1 fruit fly cellular context compared by ENCODE assay signal in the genomic region with DNA sequence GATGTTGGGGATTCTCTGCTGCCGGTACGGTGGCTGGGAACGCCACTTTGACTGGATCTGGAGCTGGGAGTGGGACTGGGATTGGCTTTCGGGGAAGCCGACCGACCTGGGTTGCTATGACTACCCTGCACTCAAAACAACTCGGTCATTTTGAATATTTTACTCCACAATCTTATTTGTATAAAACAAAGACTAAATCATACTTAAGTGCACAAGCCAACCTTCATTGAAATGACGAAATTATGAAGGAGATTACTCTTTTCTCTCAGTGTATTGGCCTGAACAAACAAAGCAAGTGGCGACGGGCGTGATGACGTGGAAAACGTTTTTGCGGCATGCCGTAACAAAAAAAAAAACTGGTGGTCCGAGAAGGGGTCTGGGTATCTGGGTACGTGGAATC.
TF ChIP-seq lines count a peak whose summit lies in the region.

No protein-coding gene starts in this region.

TF ChIP-seq in whole organism, embryonic, 481 proteins besides CTCF, POLR2A, EP300 and RAD21 (continued from another document):
- no peak; the same call in 1 of the 2 replicates for TF ChIP-seq ara (GFP tag; IDR thresholded peaks at IDR 0.05; lab: Robert Waterston, UW)
- no peak for TF ChIP-seq bbx (GFP tag; IDR thresholded peaks at IDR 0.05; lab: Robert Waterston, UW; ENCODE audit: partially characterized antibody)
